Fruit fly (Drosophila melanogaster) whole organism, embryonic: Measurements from ENCODE around the gene CG14694.

Experiments used
- Ada2b ChIP-seq: fragments of 200-800 bp; sonication (Bioruptor generic); IDR thresholded peaks from 2 replicates; pipeline ENCODE4 v1.3.6; 2022; ENCODE audit warnings: missing biosample characterization, missing genetic modification characterization
- Antp ChIP-seq: fragments of 200-800 bp; sonication (Bioruptor generic); optimal IDR thresholded peaks from 3 replicates; lab custom pipeline; 2016; ENCODE audit warnings: missing biosample characterization, missing genetic modification characterization
- Bdp1 ChIP-seq: fragments of 200-800 bp; sonication (Bioruptor generic); optimal IDR thresholded peaks from 3 replicates; lab custom pipeline; 2016; ENCODE audit warnings: missing biosample characterization, missing genetic modification characterization
- CG12104 ChIP-seq: fragments of 200-800 bp; sonication (Bioruptor generic); optimal IDR thresholded peaks from 3 replicates; lab custom pipeline; 2016; ENCODE audit warnings: missing biosample characterization, missing genetic modification characterization
- CG12299 ChIP-seq: fragments of 200-800 bp; sonication (Bioruptor generic); optimal IDR thresholded peaks from 2 replicates; lab custom pipeline; 2018; ENCODE audit warnings: missing biosample characterization, mild to moderate bottlenecking, missing genetic modification characterization
- CG15479 ChIP-seq: fragments of 200-800 bp; sonication (Bioruptor generic); optimal IDR thresholded peaks from 3 replicates; lab custom pipeline; 2019; ENCODE audit warnings: missing biosample characterization, mild to moderate bottlenecking, missing genetic modification characterization, moderate library complexity
- CG17568 ChIP-seq: fragments of 200-800 bp; sonication (Bioruptor generic); optimal IDR thresholded peaks from 2 replicates; lab custom pipeline; 2018; ENCODE audit warnings: missing biosample characterization, mild to moderate bottlenecking, missing genetic modification characterization, moderate library complexity
- CG18619 ChIP-seq: fragments of 200-800 bp; sonication (Bioruptor generic); optimal IDR thresholded peaks from 3 replicates; lab custom pipeline; 2017; ENCODE audit warnings: missing biosample characterization, mild to moderate bottlenecking, missing genetic modification characterization
- CG2120 ChIP-seq: fragments of 200-800 bp; sonication (Bioruptor generic); optimal IDR thresholded peaks from 3 replicates; lab custom pipeline; 2016; ENCODE audit warnings: missing biosample characterization, missing genetic modification characterization
- CG3838 ChIP-seq: fragments of 200-800 bp; sonication (Bioruptor generic); optimal IDR thresholded peaks from 3 replicates; lab custom pipeline; 2016; ENCODE audit warnings: missing biosample characterization, missing genetic modification characterization
- CG4820 ChIP-seq: fragments of 200-800 bp; sonication (Bioruptor generic); optimal IDR thresholded peaks from 3 replicates; lab custom pipeline; 2016; ENCODE audit warnings: missing biosample characterization, missing genetic modification characterization
- CG6272 ChIP-seq: fragments of 200-800 bp; sonication (Bioruptor generic); IDR thresholded peaks from 2 replicates; pipeline ENCODE4 v1.3.6; 2022; ENCODE audit warnings: missing biosample characterization, missing genetic modification characterization
- CG7987 ChIP-seq: fragments of 200-800 bp; sonication (Bioruptor generic); optimal IDR thresholded peaks from 2 replicates; lab custom pipeline; 2018; ENCODE audit warnings: missing biosample characterization, mild to moderate bottlenecking, missing genetic modification characterization, moderate library complexity
- CG9727 ChIP-seq: fragments of 200-800 bp; sonication (Bioruptor generic); optimal IDR thresholded peaks from 3 replicates; lab custom pipeline; 2017; ENCODE audit warnings: missing biosample characterization, mild to moderate bottlenecking, missing genetic modification characterization
- CTCF ChIP-seq: fragments of 200-800 bp; sonication (Bioruptor generic); optimal IDR thresholded peaks from 2 replicates; lab custom pipeline; 2017; ENCODE audit warnings: missing biosample characterization, mild to moderate bottlenecking, missing genetic modification characterization, moderate library complexity
- E2f2 ChIP-seq: fragments of 200-800 bp; sonication (Bioruptor generic); IDR thresholded peaks from 2 replicates; pipeline ENCODE4 v1.3.6; 2022; ENCODE audit warnings: missing biosample characterization, missing genetic modification characterization
- Ets65A ChIP-seq: fragments of 200-800 bp; sonication (Bioruptor generic); peaks from one replicate; lab custom pipeline; 2016; ENCODE audit warnings: missing biosample characterization, missing genetic modification characterization
- Fer3 ChIP-seq: fragments of 200-800 bp; sonication (Bioruptor generic); optimal IDR thresholded peaks from 2 replicates; lab custom pipeline; 2018; ENCODE audit warnings: missing biosample characterization, mild to moderate bottlenecking, missing genetic modification characterization, moderate library complexity
- Hmr ChIP-seq: fragments of 200-800 bp; sonication (Bioruptor generic); optimal IDR thresholded peaks from 3 replicates; lab custom pipeline; 2017; ENCODE audit warnings: mild to moderate bottlenecking, missing biosample characterization, missing genetic modification reagents, missing genetic modification characterization
- Meics ChIP-seq: fragments of 200-800 bp; sonication (Bioruptor generic); optimal IDR thresholded peaks from 2 replicates; lab custom pipeline; 2017; ENCODE audit warnings: missing biosample characterization, mild to moderate bottlenecking, missing genetic modification characterization
- Ravus ChIP-seq: fragments of 200-800 bp; sonication (Bioruptor generic); IDR thresholded peaks from 2 replicates; pipeline ENCODE4 v1.3.6; 2022; ENCODE audit warnings: missing biosample characterization, missing genetic modification characterization
- Sox100B ChIP-seq: fragments of 200-800 bp; sonication (Bioruptor generic); optimal IDR thresholded peaks from 3 replicates; lab custom pipeline; 2018; ENCODE audit warnings: missing biosample characterization, mild to moderate bottlenecking, missing genetic modification characterization
- Sry-β ChIP-seq: fragments of 200-800 bp; sonication (Bioruptor generic); optimal IDR thresholded peaks from 2 replicates; lab custom pipeline; 2018; ENCODE audit warnings: missing biosample characterization, mild to moderate bottlenecking, missing genetic modification characterization, moderate library complexity
- Trl ChIP-seq, 3 experiments: fragments of >200 bp in 2 of 3; fragments of 200-800 bp in 1 of 3; sonication (Bioruptor generic) in 1 of 3; optimal IDR thresholded peaks; 2 replicates in 1 of 3; 3 replicates in 2 of 3; lab custom pipeline; 2016 to 2017; ENCODE audit warnings: missing biosample characterization in 1 of 3, missing genetic modification characterization in 1 of 3
- YL-1 ChIP-seq: fragments of 200-800 bp; sonication (Bioruptor generic); optimal IDR thresholded peaks from 3 replicates; lab custom pipeline; 2017; ENCODE audit warnings: missing biosample characterization, mild to moderate bottlenecking, missing genetic modification characterization
- abd-A ChIP-seq: fragments of 200-800 bp; sonication (Bioruptor generic); optimal IDR thresholded peaks from 3 replicates; lab custom pipeline; 2019; ENCODE audit warnings: missing biosample characterization, mild to moderate bottlenecking, missing genetic modification characterization, moderate library complexity
- ac ChIP-seq: fragments of 200-800 bp; sonication (Bioruptor generic); optimal IDR thresholded peaks from 3 replicates; lab custom pipeline; 2017; ENCODE audit warnings: missing biosample characterization, mild to moderate bottlenecking, missing genetic modification characterization
- chif ChIP-seq, 2 experiments: fragments of 200-800 bp; sonication (Bioruptor generic); optimal IDR thresholded peaks; 3 replicates each; lab custom pipeline; 2016; ENCODE audit warnings: missing biosample characterization in 2 of 2, missing genetic modification characterization in 2 of 2
- chinmo ChIP-seq: fragments of 200-800 bp; sonication (Bioruptor generic); IDR thresholded peaks from 4 replicates; pipeline ENCODE4 v1.3.6; 2022; ENCODE audit warnings: missing biosample characterization, missing genetic modification characterization; ENCODE audit not compliant: partially characterized antibody
- ems ChIP-seq: fragments of 200-800 bp; sonication (Bioruptor generic); optimal IDR thresholded peaks from 3 replicates; lab custom pipeline; 2016; ENCODE audit warnings: missing biosample characterization, missing genetic modification characterization
- fd3F ChIP-seq: fragments of 200-800 bp; sonication (Bioruptor generic); optimal IDR thresholded peaks from 2 replicates; lab custom pipeline; 2018; ENCODE audit warnings: missing biosample characterization, mild to moderate bottlenecking, missing genetic modification characterization, moderate library complexity
- ftz-f1 ChIP-seq: fragments of 200-800 bp; sonication (Bioruptor generic); optimal IDR thresholded peaks from 2 replicates; lab custom pipeline; 2016; ENCODE audit warnings: missing biosample characterization, missing genetic modification characterization
- hkb ChIP-seq, 2 experiments: fragments of 200-800 bp in 1 of 2; fragments of >200 bp in 1 of 2; sonication (Bioruptor generic) in 1 of 2; IDR thresholded peaks in 1 of 2; optimal IDR thresholded peaks in 1 of 2; 2 replicates each; pipeline versions ENCODE4 v1.3.6 to Lab custom; 2017 to 2022; ENCODE audit warnings: missing biosample characterization in 1 of 2, missing genetic modification characterization in 1 of 2
- hth ChIP-seq: fragments of >200 bp; optimal IDR thresholded peaks from 2 replicates; lab custom pipeline; 2017; ENCODE audit warnings: inconsistent platforms
- jigr1 ChIP-seq: fragments of 200-800 bp; sonication (Bioruptor generic); IDR thresholded peaks from 3 replicates; pipeline ENCODE4 v1.3.6; 2022; ENCODE audit warnings: missing biosample characterization, missing genetic modification characterization
- ken ChIP-seq: fragments of 200-800 bp; sonication (Bioruptor generic); IDR thresholded peaks from 3 replicates; pipeline ENCODE4 v1.3.6; 2022; ENCODE audit warnings: missing biosample characterization, missing genetic modification characterization
- lbe ChIP-seq: fragments of 200-800 bp; sonication (Bioruptor generic); optimal IDR thresholded peaks from 2 replicates; lab custom pipeline; 2016; ENCODE audit warnings: missing biosample characterization, mild to moderate bottlenecking, missing genetic modification characterization
- lov ChIP-seq, 2 experiments: fragments of 200-800 bp in 1 of 2; fragments of >200 bp in 1 of 2; sonication (Bioruptor generic) in 1 of 2; IDR thresholded peaks in 1 of 2; optimal IDR thresholded peaks in 1 of 2; 2 replicates in 1 of 2; 3 replicates in 1 of 2; pipeline versions ENCODE4 v1.3.6 to Lab custom; 2017 to 2022; ENCODE audit warnings: missing biosample characterization in 1 of 2, missing genetic modification characterization in 1 of 2
- nerfin-2 ChIP-seq: fragments of 200-800 bp; sonication (Bioruptor generic); IDR thresholded peaks from 2 replicates; pipeline ENCODE4 v1.3.6; 2022; ENCODE audit warnings: missing biosample characterization, missing genetic modification characterization; ENCODE audit not compliant: partially characterized antibody
- peb ChIP-seq: fragments of 200-800 bp; sonication (Bioruptor generic); IDR thresholded peaks from 2 replicates; pipeline ENCODE4 v1.3.6; 2022; ENCODE audit warnings: missing biosample characterization, missing genetic modification characterization
- rib ChIP-seq: fragments of 200-800 bp; sonication (Bioruptor generic); IDR thresholded peaks from 2 replicates; pipeline ENCODE4 v1.3.6; 2022; ENCODE audit warnings: missing biosample characterization, missing genetic modification characterization
- schlank ChIP-seq: fragments of 200-800 bp; sonication (Bioruptor generic); optimal IDR thresholded peaks from 2 replicates; lab custom pipeline; 2018; ENCODE audit warnings: missing biosample characterization, mild to moderate bottlenecking, missing genetic modification characterization
- sisA ChIP-seq: fragments of 200-800 bp; sonication (Bioruptor generic); IDR thresholded peaks from 2 replicates; pipeline ENCODE4 v1.3.6; 2022; ENCODE audit warnings: missing biosample characterization, missing genetic modification characterization
- slbo ChIP-seq: fragments of 200-800 bp; sonication (Bioruptor generic); IDR thresholded peaks from 2 replicates; pipeline ENCODE4 v1.3.6; 2022; ENCODE audit warnings: missing biosample characterization, missing genetic modification characterization
- sqz ChIP-seq: fragments of 200-800 bp; sonication (Bioruptor generic); optimal IDR thresholded peaks from 3 replicates; lab custom pipeline; 2018; ENCODE audit warnings: missing biosample characterization, mild to moderate bottlenecking, missing genetic modification characterization
- tna ChIP-seq: fragments of 200-800 bp; sonication (Bioruptor generic); IDR thresholded peaks from 2 replicates; pipeline ENCODE4 v1.3.6; 2022; ENCODE audit warnings: missing biosample characterization, missing genetic modification characterization; ENCODE audit not compliant: partially characterized antibody
- unpg ChIP-seq: fragments of 200-800 bp; sonication (Bioruptor generic); optimal IDR thresholded peaks from 3 replicates; lab custom pipeline; 2018; ENCODE audit warnings: missing biosample characterization, mild to moderate bottlenecking, missing genetic modification characterization, moderate library complexity
- vnd ChIP-seq: fragments of 200-800 bp; sonication (Bioruptor generic); IDR thresholded peaks from 3 replicates; pipeline ENCODE4 v1.3.6; 2022; ENCODE audit warnings: missing biosample characterization, missing genetic modification characterization; ENCODE audit not compliant: partially characterized antibody

The CG14694 gene

DNA sequence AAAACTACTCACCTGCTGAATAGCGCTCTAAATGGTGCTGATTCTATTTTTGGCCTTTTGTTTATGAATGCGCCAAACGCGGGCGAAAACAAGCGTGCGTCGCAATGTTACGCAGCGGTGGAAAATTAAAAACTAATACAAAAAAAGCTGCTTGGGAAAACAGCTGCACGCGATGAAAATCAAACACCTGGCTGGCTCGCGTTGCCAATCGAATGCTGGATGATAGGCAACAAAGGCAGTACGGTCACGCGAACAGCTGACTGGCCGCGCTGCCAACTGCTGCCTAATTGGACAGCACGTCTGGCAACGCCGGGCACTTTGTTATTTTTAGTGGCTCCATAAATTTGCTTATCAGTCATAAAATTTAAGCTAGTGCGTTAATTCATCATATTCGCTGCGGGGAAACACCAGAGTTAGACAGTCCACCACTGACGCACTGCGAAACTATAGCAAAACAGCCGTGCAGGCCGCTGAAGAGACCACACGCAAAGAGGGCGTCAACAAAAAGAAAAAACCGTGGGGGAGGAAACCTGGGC, 8.9 kb upstream of the CG14694 start, which contains the start of the genes SelR and Tsp86D (continued):
- peak; percentile 48 for TF ChIP-seq ac
- TF ChIP-seq fd3F (GFP tag; lab: Kevin White, UChicago), result no peak
- TF ChIP-seq chif (GFP tag; optimal IDR thresholded peaks at IDR 0.05; lab: Kevin White, UChicago), result no peak
- no peak for TF ChIP-seq rib (GFP tag; lab: Robert Waterston, UW)
- TF ChIP-seq CG12299 (tag; lab: Kevin White, UChicago), result peak; percentile 80
- no peak for TF ChIP-seq ems (GFP tag; lab: Kevin White, UChicago)
- TF ChIP-seq jigr1 (GFP tag; lab: Robert Waterston, UW), result no peak
- no peak for TF ChIP-seq Trl (optimal IDR thresholded peaks at IDR 0.05; lab: Kevin White, UChicago)
- TF ChIP-seq Trl (GFP tag; optimal IDR thresholded peaks at IDR 0.05; lab: Kevin White, UChicago), result no peak
- TF ChIP-seq chinmo, result 0 out of 4 replicates have a peak, but pooled peaks have one; percentile 50
- peak; percentile 48 for TF ChIP-seq CG12104
- no peak for TF ChIP-seq nerfin-2 (GFP tag; lab: Robert Waterston, UW)
- peak; percentile 42 for TF ChIP-seq CG9727
- TF ChIP-seq CG2120 (GFP tag; lab: Kevin White, UChicago), result no peak
- no peak for TF ChIP-seq Ada2b (GFP tag; lab: Robert Waterston, UW)
- no peak for TF ChIP-seq CG3838 (GFP tag; lab: Kevin White, UChicago)
- TF ChIP-seq CG17568 (GFP tag; lab: Kevin White, UChicago), result peak; percentile 62
- no peak for TF ChIP-seq lov (optimal IDR thresholded peaks at IDR 0.05; lab: Kevin White, UChicago)
- peak; percentile 62; the same call in 1 of the 3 replicates for TF ChIP-seq lov (GFP tag; IDR thresholded peaks at IDR 0.05; lab: Robert Waterston, UW)
- TF ChIP-seq CG15479 (GFP tag; lab: Kevin White, UChicago), result no peak
- peak; percentile 94 for TF ChIP-seq abd-A (tag; lab: Kevin White, UChicago)
- no peak for TF ChIP-seq ken (GFP tag; lab: Robert Waterston, UW)
- TF ChIP-seq slbo (GFP tag; lab: Robert Waterston, UW), result no peak
- TF ChIP-seq Sry-β, result no peak
- TF ChIP-seq E2f2 (GFP tag; lab: Robert Waterston, UW), result peak; percentile 7; the same call in 1 of the 2 replicates
- no peak; the same call in none of the 2 replicates for TF ChIP-seq tna (GFP tag; lab: Robert Waterston, UW)
- peak; percentile 87 for TF ChIP-seq ftz-f1 (GFP tag; lab: Kevin White, UChicago)
- TF ChIP-seq Sox100B (GFP tag; lab: Kevin White, UChicago), result no peak
- TF ChIP-seq lbe (GFP tag; lab: Kevin White, UChicago), result no peak
- no peak for TF ChIP-seq peb (GFP tag; lab: Robert Waterston, UW)
- peak; percentile 65 for TF ChIP-seq CTCF

DNA sequence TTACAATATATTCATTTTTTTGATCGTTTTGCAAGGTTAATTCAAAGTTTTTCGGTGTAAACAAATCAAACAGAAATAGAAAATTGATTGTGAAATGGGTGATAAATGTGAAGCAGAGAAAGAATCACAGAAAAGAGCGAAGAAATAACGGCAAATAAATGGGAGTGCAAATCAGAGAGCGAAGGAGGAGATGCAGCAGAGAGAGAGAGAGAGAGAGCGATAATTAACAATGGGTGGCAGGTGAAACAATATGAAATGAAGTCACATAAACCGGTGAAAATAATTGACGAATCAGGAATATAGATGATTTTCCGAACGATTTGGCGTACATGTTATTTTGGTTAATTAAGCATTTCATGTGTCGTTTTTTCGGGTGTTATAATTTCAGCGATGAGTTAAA, 4.3 kb upstream of the CG14694 start:
- TF ChIP-seq Trl (optimal IDR thresholded peaks at IDR 0.05; lab: Kevin White, UChicago) (peak in 1 of 2 experiments; percentile 59), Trl (GFP tag; optimal IDR thresholded peaks at IDR 0.05; lab: Kevin White, UChicago) (no peak), Hmr (GFP tag; lab: Kevin White, UChicago) (no peak), hth (lab: Kevin White, UChicago) (no peak), sisA (GFP tag; lab: Robert Waterston, UW) (no peak)
- TF ChIP-seq, all 482 proteins: peak for 1

DNA sequence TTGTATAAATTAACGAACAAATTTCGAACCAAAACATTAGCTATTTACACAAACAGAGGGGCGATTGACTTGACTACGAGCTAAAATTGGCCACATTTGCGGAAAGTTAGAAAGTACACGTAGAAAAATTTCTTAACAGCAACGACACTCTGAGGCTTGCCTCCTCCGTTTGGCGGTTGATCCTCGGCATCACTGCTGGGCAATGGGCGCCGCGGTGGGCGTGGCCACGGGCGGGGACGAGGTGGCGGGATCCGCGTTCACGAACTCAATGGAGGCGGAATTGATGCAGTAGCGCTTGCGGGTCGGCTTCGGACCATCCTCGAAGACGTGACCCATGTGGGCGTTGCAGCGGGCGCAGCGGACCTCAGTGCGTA, 3.8 kb upstream of the CG14694 start:
- no peak for TF ChIP-seq vnd
- no peak for TF ChIP-seq YL-1 (GFP tag; lab: Kevin White, UChicago)
- peak; percentile 6 for TF ChIP-seq Antp (GFP tag; lab: Kevin White, UChicago)
- TF ChIP-seq Ravus (GFP tag; lab: Robert Waterston, UW), result no peak
- TF ChIP-seq Bdp1, result no peak
- TF ChIP-seq CG18619 (GFP tag; lab: Kevin White, UChicago), result peak; percentile 3
- TF ChIP-seq sqz (GFP tag; lab: Kevin White, UChicago), result no peak
- peak; percentile 82 for TF ChIP-seq Ets65A
- TF ChIP-seq Meics (GFP tag; lab: Kevin White, UChicago), result peak; percentile 1
- TF ChIP-seq Fer3 (tag; lab: Kevin White, UChicago), result no peak
- no peak for TF ChIP-seq hkb (optimal IDR thresholded peaks at IDR 0.05; lab: Kevin White, UChicago)
- TF ChIP-seq hkb (GFP tag; IDR thresholded peaks at IDR 0.05; lab: Robert Waterston, UW), result no peak
- TF ChIP-seq CG7987, result no peak
- TF ChIP-seq schlank (tag; lab: Kevin White, UChicago), result no peak
- no peak for TF ChIP-seq unpg (GFP tag; lab: Kevin White, UChicago)
- TF ChIP-seq CG6272, result 0 out of 2 replicates have a peak, but pooled peaks have one; percentile 8
- no peak for TF ChIP-seq CG4820 (GFP tag; lab: Kevin White, UChicago)
